Worm (Caenorhabditis elegans): Measurements from ENCODE around the gene F28F8.9.

F28F8.9 gene

ce11 chrV:15578386-15578785, at the start of gene F28F8.9:
Gene F28F8.9 (minus strand): TSS chrV:15578673.
- TF ChIP-seq tlp-1 (tag; optimal IDR thresholded peaks at IDR 0.05) (no peak), lin-39 (tag; optimal IDR thresholded peaks at IDR 0.05) (no peak), nhr-237 (tag; optimal IDR thresholded peaks at IDR 0.05) (no peak), alr-1 (tag; optimal IDR thresholded peaks at IDR 0.05; ENCODE audit: borderline replicate concordance) (no peak), lin-13 (GFP tag; optimal IDR thresholded peaks at IDR 0.05) (peak; percentile 43), elt-3 (tag; optimal IDR thresholded peaks at IDR 0.05) (no peak), unc-62 (GFP tag; optimal IDR thresholded peaks at IDR 0.05) (no peak), pax-3 (tag; optimal IDR thresholded peaks at IDR 0.05) (no peak), C16A3.4 (tag; optimal IDR thresholded peaks at IDR 0.05) (peak; percentile 44), ceh-82 (tag; optimal IDR thresholded peaks at IDR 0.05) (peak in 2 of 3 experiments; percentile 25 to 46), nhr-47 (tag; optimal IDR thresholded peaks at IDR 0.05) (peak; percentile 57), fkh-10 (GFP tag; optimal IDR thresholded peaks at IDR 0.05) (no peak), unc-130 (tag; optimal IDR thresholded peaks at IDR 0.05) (peak; percentile 46), hpl-2 (GFP tag; optimal IDR thresholded peaks at IDR 0.05) (no peak), nhr-71 (tag; optimal IDR thresholded peaks at IDR 0.05) (peak; percentile 63), sox-4 (tag; optimal IDR thresholded peaks at IDR 0.05) (no peak), mep-1 (tag; optimal IDR thresholded peaks at IDR 0.05) (no peak), efl-3 (GFP tag; optimal IDR thresholded peaks at IDR 0.05) (no peak), F16B12.6 (tag; optimal IDR thresholded peaks at IDR 0.05) (peak; percentile 4), ets-5 (GFP tag; IDR thresholded peaks at IDR 0.05) (no peak), C34B4.2 (tag; optimal IDR thresholded peaks at IDR 0.05) (no peak), isw-1 (GFP tag; IDR thresholded peaks at IDR 0.05) (peak; percentile 40), elt-2 (tag; optimal IDR thresholded peaks at IDR 0.05) (no peak), jun-1 (tag; optimal IDR thresholded peaks at IDR 0.05) (no peak), skn-1 (tag; optimal IDR thresholded peaks at IDR 0.05) (peak; percentile 76), vab-15 (tag; optimal IDR thresholded peaks at IDR 0.05) (no peak), C04F5.9 (tag; optimal IDR thresholded peaks at IDR 0.05) (no peak), hlh-4 (tag; optimal IDR thresholded peaks at IDR 0.05) (no peak), nhr-90 (tag; optimal IDR thresholded peaks at IDR 0.05; ENCODE audit: poor library complexity) (peak; percentile 40), unc-98 (GFP tag; IDR thresholded peaks at IDR 0.05) (no peak), blmp-1 (tag; optimal IDR thresholded peaks at IDR 0.05) (peak; percentile 53), pag-3 (tag; optimal IDR thresholded peaks at IDR 0.05; ENCODE audit: borderline replicate concordance, insufficient read depth) (no peak), efl-1 (optimal IDR thresholded peaks at IDR 0.05) (peak; percentile 44 to 94), efl-1 (GFP tag; optimal IDR thresholded peaks at IDR 0.05 in 1 of 2) (peak; percentile 93 to 99), egl-13 (tag; optimal IDR thresholded peaks at IDR 0.05) (no peak), fos-1 (tag; optimal IDR thresholded peaks at IDR 0.05) (peak; percentile 41), zag-1 (tag; optimal IDR thresholded peaks at IDR 0.05) (no peak), lin-15B (tag; optimal IDR thresholded peaks at IDR 0.05) (no peak), mdl-1 (tag; optimal IDR thresholded peaks at IDR 0.05) (peak in 1 of 2 experiments; percentile 15), lir-3 (tag; optimal IDR thresholded peaks at IDR 0.05; ENCODE audit: poor library complexity) (no peak), nhr-76 (tag; optimal IDR thresholded peaks at IDR 0.05) (no peak), mab-9 (GFP tag; IDR thresholded peaks at IDR 0.05) (no peak), sup-37 (GFP tag; optimal IDR thresholded peaks at IDR 0.05) (no peak), aha-1 (tag; optimal IDR thresholded peaks at IDR 0.05) (no peak), nhr-19 (GFP tag; conservative IDR thresholded peaks at IDR 0.05) (peak; percentile 58), aly-2 (tag; optimal IDR thresholded peaks at IDR 0.05) (no peak), irx-1 (tag; optimal IDR thresholded peaks at IDR 0.05) (no peak), ceh-90 (tag; optimal IDR thresholded peaks at IDR 0.05) (no peak), unc-30 (tag; optimal IDR thresholded peaks at IDR 0.05) (no peak), nhr-12 (tag; optimal IDR thresholded peaks at IDR 0.05) (no peak), nhr-20 (tag; optimal IDR thresholded peaks at IDR 0.05) (peak; percentile 14), dpl-1 (GFP tag; optimal IDR thresholded peaks at IDR 0.05) (peak; percentile 91 to 96 (median 93)), ces-1 (GFP tag; optimal IDR thresholded peaks at IDR 0.05) (no peak), pqm-1 (tag; optimal IDR thresholded peaks at IDR 0.05) (no peak)
